Fruit fly (Drosophila melanogaster): ENCODE results near the gene CCT3.

dm6 chr3R:16599647-16600046 is 47.8 kb upstream of the CCT3 start:
- TF ChIP-seq CG15336 (GFP tag; IDR thresholded peaks at IDR 0.05) (no peak), Lpt (GFP tag; optimal IDR thresholded peaks at IDR 0.05) (no peak), Sox102F (GFP tag; optimal IDR thresholded peaks at IDR 0.05) (no peak), Sox14 (GFP tag; optimal IDR thresholded peaks at IDR 0.05) (no peak), Sox15 (GFP tag; optimal IDR thresholded peaks at IDR 0.05) (no peak), Ets21C (GFP tag; optimal IDR thresholded peaks at IDR 0.05) (no peak)

All from whole organism, prepupa.